Fruit fly (Drosophila melanogaster) whole organism, embryonic: ENCODE data around the gene CG32182.

Experiments used
- Ada2b ChIP-seq: fragments of 200-800 bp; sonication (Bioruptor generic); IDR thresholded peaks from 2 replicates; pipeline ENCODE4 v1.3.6; 2022; ENCODE audit warnings: missing biosample characterization, missing genetic modification characterization
- Aef1 ChIP-seq: fragments of 200-800 bp; sonication (Bioruptor generic); IDR thresholded peaks from 3 replicates; pipeline ENCODE4 v1.3.6; 2022; ENCODE audit warnings: missing biosample characterization, missing genetic modification characterization
- Bdp1 ChIP-seq: fragments of 200-800 bp; sonication (Bioruptor generic); optimal IDR thresholded peaks from 3 replicates; lab custom pipeline; 2016; ENCODE audit warnings: missing biosample characterization, missing genetic modification characterization
- CG33213 ChIP-seq: fragments of 200-800 bp; sonication (Bioruptor generic); optimal IDR thresholded peaks from 3 replicates; lab custom pipeline; 2016; ENCODE audit warnings: missing biosample characterization, missing genetic modification characterization
- CG6254 ChIP-seq: fragments of 200-800 bp; sonication (Bioruptor generic); optimal IDR thresholded peaks from 3 replicates; lab custom pipeline; 2017; ENCODE audit warnings: mild to moderate bottlenecking, missing biosample characterization, missing genetic modification reagents, missing genetic modification characterization
- CG7357 ChIP-seq: fragments of 200-800 bp; sonication (Bioruptor generic); IDR thresholded peaks from 3 replicates; pipeline ENCODE4 v1.3.6; 2022; ENCODE audit warnings: missing biosample characterization, missing genetic modification characterization
- CHES-1-like ChIP-seq: fragments of 200-800 bp; sonication (Bioruptor generic); optimal IDR thresholded peaks from 2 replicates; lab custom pipeline; 2016; ENCODE audit warnings: missing biosample characterization, missing genetic modification characterization
- Drgx ChIP-seq: fragments of 200-800 bp; sonication (Bioruptor generic); IDR thresholded peaks from 2 replicates; pipeline ENCODE4 v1.3.6; 2022; ENCODE audit warnings: missing biosample characterization, missing genetic modification characterization
- odd ChIP-seq: fragments of 200-800 bp; sonication (Bioruptor generic); optimal IDR thresholded peaks from 2 replicates; lab custom pipeline; 2017; ENCODE audit warnings: missing biosample characterization, mild to moderate bottlenecking, missing genetic modification characterization
- onecut ChIP-seq: fragments of 200-800 bp; sonication (Bioruptor generic); IDR thresholded peaks from 2 replicates; pipeline ENCODE4 v1.3.6; 2022; ENCODE audit warnings: missing biosample characterization, missing genetic modification characterization
- yki ChIP-seq: fragments of >200 bp; optimal IDR thresholded peaks from 3 replicates; lab custom pipeline; 2018
- zen2 ChIP-seq: fragments of 200-800 bp; sonication (Bioruptor generic); IDR thresholded peaks from 3 replicates; pipeline ENCODE4 v1.3.6; 2022; ENCODE audit warnings: missing biosample characterization, missing genetic modification characterization; ENCODE audit not compliant: partially characterized antibody

dm6 chr3L:17758084-17758211 is at the start of gene CG32182:
- TF ChIP-seq CHES-1-like (no peak), odd (no peak), Drgx (no peak), CG7357 (GFP tag; lab: Robert Waterston, UW) (no peak), Bdp1 (GFP tag; lab: Kevin White, UChicago) (no peak), CG6254 (GFP tag; lab: Kevin White, UChicago) (no peak), zen2 (GFP tag; lab: Robert Waterston, UW) (no peak), Aef1 (GFP tag; lab: Robert Waterston, UW) (no peak), Ada2b (GFP tag; lab: Robert Waterston, UW) (no peak), CG33213 (no peak), yki (lab: Kevin White, UChicago) (no peak), onecut (GFP tag; lab: Robert Waterston, UW) (no peak)
